Worm (Caenorhabditis elegans): ENCODE measurements around the gene pqn-62.

pqn-62 gene

DNA sequence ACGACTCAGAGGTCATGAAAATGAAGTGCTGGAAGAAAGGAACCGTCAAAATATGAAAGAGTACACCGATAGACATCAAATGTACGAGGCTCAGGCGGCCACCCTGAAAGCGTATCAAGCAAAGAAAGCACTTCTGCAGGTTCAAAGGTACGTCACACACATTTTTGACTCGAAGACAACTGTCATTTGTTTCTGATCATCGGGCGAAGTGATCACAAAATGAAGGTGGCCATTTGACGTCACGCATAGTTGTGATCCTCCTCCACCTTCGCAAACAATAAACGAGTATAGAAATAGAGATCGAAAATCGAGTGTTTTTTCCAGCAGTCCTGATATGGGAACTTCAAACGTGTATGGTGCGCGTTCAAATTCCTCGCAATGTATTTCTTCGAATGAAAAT lies 3.3 kb downstream of the pqn-62 start:
- TF ChIP-seq nhr-25 (tag; optimal IDR thresholded peaks at IDR 0.05) (no peak), blmp-1 (tag; optimal IDR thresholded peaks at IDR 0.05; ENCODE audit: insufficient read depth) (no peak), nhr-11 (tag; optimal IDR thresholded peaks at IDR 0.05) (no peak), sma-9 (GFP tag; optimal IDR thresholded peaks at IDR 0.05) (peak; percentile 62), sma-9 (tag; optimal IDR thresholded peaks at IDR 0.05) (no peak), elt-3 (tag; optimal IDR thresholded peaks at IDR 0.05) (no peak), lsy-2 (tag; optimal IDR thresholded peaks at IDR 0.05) (no peak), fos-1 (tag; optimal IDR thresholded peaks at IDR 0.05) (no peak), nhr-129 (tag; optimal IDR thresholded peaks at IDR 0.05) (peak; percentile 30), unc-55 (GFP tag; optimal IDR thresholded peaks at IDR 0.05) (no peak), aly-2 (tag; optimal IDR thresholded peaks at IDR 0.05) (no peak)

DNA sequence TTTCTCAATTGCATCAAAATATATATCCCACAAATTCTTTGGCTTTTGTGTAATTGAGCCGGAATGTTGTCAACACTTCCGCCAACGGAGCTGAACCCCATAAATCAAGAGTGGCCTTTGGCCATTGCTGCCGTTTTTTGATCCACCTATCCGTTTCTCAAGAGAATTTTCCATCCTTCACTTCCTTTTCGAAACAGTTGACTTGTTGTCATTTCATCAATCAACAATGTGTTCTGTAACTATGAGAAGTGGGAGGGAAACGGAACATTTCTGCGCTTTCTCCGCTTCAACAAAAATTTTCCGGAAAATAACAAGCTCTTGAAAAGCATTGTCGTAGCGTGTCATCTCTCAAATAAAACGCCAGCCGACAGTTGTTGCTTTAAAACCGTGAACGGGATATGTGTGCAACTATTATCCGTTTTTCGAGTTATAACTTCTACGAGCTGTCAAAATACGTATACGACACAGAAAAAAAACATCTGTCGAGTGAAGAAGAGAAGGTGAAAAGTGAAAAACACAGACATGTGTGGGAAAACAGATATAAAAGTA lies 4.0 kb downstream of the pqn-62 start:
- TF ChIP-seq unc-55 (GFP tag; optimal IDR thresholded peaks at IDR 0.05) (no peak), crh-2 (tag; optimal IDR thresholded peaks at IDR 0.05) (no peak), nhr-6 (tag; optimal IDR thresholded peaks at IDR 0.05) (no peak), ZK546.5 (tag; optimal IDR thresholded peaks at IDR 0.05) (no peak), egl-27 (tag; optimal IDR thresholded peaks at IDR 0.05) (no peak), ztf-1 (GFP tag; conservative IDR thresholded peaks at IDR 0.05) (no peak), R02D3.7 (tag; optimal IDR thresholded peaks at IDR 0.05) (no peak), unc-62 (GFP tag; optimal IDR thresholded peaks at IDR 0.05) (peak; percentile 4), aly-2 (tag; optimal IDR thresholded peaks at IDR 0.05) (no peak), elt-1 (tag; optimal IDR thresholded peaks at IDR 0.05) (no peak), sma-9 (GFP tag; optimal IDR thresholded peaks at IDR 0.05) (peak; percentile 13), sma-9 (tag; optimal IDR thresholded peaks at IDR 0.05) (no peak), fos-1 (tag; optimal IDR thresholded peaks at IDR 0.05) (no peak), gmeb-1 (tag; optimal IDR thresholded peaks at IDR 0.05) (no peak), mab-5 (tag; optimal IDR thresholded peaks at IDR 0.05) (no peak), mbf-1 (tag; optimal IDR thresholded peaks at IDR 0.05) (no peak), nhr-21 (tag; optimal IDR thresholded peaks at IDR 0.05) (no peak), blmp-1 (tag; optimal IDR thresholded peaks at IDR 0.05; ENCODE audit: insufficient read depth) (no peak), zag-1 (tag; optimal IDR thresholded peaks at IDR 0.05) (no peak), C34F6.9 (tag; optimal IDR thresholded peaks at IDR 0.05) (no peak), unc-39 (tag; optimal IDR thresholded peaks at IDR 0.05) (no peak), snpc-4 (tag; optimal IDR thresholded peaks at IDR 0.05) (no peak), nhr-25 (tag; optimal IDR thresholded peaks at IDR 0.05) (no peak), nhr-23 (tag; optimal IDR thresholded peaks at IDR 0.05) (no peak), dmd-4 (tag; optimal IDR thresholded peaks at IDR 0.05) (no peak), nhr-237 (tag; optimal IDR thresholded peaks at IDR 0.05) (no peak), nhr-11 (tag; optimal IDR thresholded peaks at IDR 0.05) (no peak), ztf-11 (tag; optimal IDR thresholded peaks at IDR 0.05) (no peak), sem-4 (tag; optimal IDR thresholded peaks at IDR 0.05) (no peak), lin-39 (tag; optimal IDR thresholded peaks at IDR 0.05) (peak; percentile 2), elt-3 (tag; optimal IDR thresholded peaks at IDR 0.05) (no peak), F13H6.1 (tag; optimal IDR thresholded peaks at IDR 0.05) (peak; percentile 35), lsy-2 (tag; optimal IDR thresholded peaks at IDR 0.05) (peak in 1 of 2 experiments; percentile 24), Y55F3AM.14 (GFP tag; optimal IDR thresholded peaks at IDR 0.05) (no peak), ztf-4 (tag; optimal IDR thresholded peaks at IDR 0.05) (no peak), sma-3 (GFP tag; optimal IDR thresholded peaks at IDR 0.05) (no peak), mdl-1 (tag; optimal IDR thresholded peaks at IDR 0.05) (no peak), ceh-82 (tag; optimal IDR thresholded peaks at IDR 0.05) (no peak)

DNA sequence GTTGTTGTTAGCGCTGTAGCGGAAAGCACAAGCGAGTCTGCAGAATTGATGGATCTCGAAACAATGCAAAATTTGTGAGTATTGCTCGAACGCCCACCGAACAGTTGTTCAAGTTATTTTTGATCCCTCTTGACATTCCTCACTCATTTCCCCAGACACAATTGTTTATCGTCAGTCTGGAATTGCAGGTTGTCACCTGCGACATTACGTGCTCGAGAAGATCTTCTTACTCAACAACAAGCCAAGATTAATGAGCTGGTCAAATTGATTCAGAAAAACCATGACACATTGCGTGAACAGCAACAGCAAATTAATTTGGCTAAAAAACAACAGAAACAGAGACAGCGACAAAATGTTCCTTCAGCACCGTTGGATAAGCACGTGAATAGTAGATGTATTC lies 6.0 kb downstream of the pqn-62 start:
- TF ChIP-seq alr-1 (tag; optimal IDR thresholded peaks at IDR 0.05): no peak
- no peak for TF ChIP-seq mbf-1 (tag; optimal IDR thresholded peaks at IDR 0.05)
- TF ChIP-seq aly-2 (tag; optimal IDR thresholded peaks at IDR 0.05): no peak
- TF ChIP-seq nhr-21 (tag; optimal IDR thresholded peaks at IDR 0.05): no peak
- TF ChIP-seq zag-1 (tag; optimal IDR thresholded peaks at IDR 0.05): no peak
- TF ChIP-seq nhr-23 (tag; optimal IDR thresholded peaks at IDR 0.05): no peak
- no peak for TF ChIP-seq elt-3 (tag; optimal IDR thresholded peaks at IDR 0.05)
